Fruit fly (Drosophila melanogaster) whole organism: ENCODE results near the gene DCTN5-p25.

ENCODE experiments used
- CG8478 ChIP-seq: fragments of >200 bp; optimal IDR thresholded peaks from 2 replicates; lab custom pipeline; 2018; ENCODE audit warnings: inconsistent platforms
- Dll ChIP-seq: fragments of >200 bp; optimal IDR thresholded peaks from 2 replicates; lab custom pipeline; 2017
- pan ChIP-seq: fragments of >200 bp; optimal IDR thresholded peaks from 2 replicates; lab custom pipeline; 2017
- psq ChIP-seq: fragments of >200 bp; optimal IDR thresholded peaks from 2 replicates; lab custom pipeline; 2017
- usp ChIP-seq: fragments of >200 bp; optimal IDR thresholded peaks from 2 replicates; lab custom pipeline; 2017; ENCODE audit warnings: missing biosample characterization, missing genetic modification characterization, mixed read lengths

DNA sequence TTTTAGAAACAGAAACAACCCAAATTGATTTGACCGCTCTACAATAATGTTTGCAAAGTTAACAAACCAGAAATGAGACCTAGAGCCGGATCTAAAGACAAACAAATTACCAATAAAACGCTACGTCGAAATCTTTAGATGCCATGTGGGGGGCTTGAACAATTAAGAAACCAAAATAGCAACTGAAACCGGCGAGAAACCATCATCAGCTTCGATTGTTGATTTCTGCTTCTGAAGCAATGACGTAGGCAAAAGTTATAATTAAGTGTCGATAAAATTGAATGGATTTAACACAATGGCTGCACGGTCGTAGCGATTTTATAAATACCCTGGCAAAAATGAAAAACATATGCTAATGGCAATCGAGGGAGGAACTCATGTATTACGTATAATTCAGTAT lies 12.6 kb upstream of the DCTN5-p25 start:
- no peak for TF ChIP-seq CG8478 (lab: Kevin White, UChicago)
- TF ChIP-seq psq: no peak
- TF ChIP-seq pan (lab: Kevin White, UChicago): no peak
- TF ChIP-seq Dll (lab: Kevin White, UChicago): no peak
- no peak for TF ChIP-seq usp (GFP tag; lab: Kevin White, UChicago)
